Worm (Caenorhabditis elegans): ENCODE data around the gene srw-66.
A peak's percentile ranks its signal among the peaks of the same experiment; 100 is the strongest.

The srw-66 gene

ce11 chrII:1320412-1320811 lies 48.7 kb upstream of the srw-66 start (continued):
- TF ChIP-seq nhr-28 (tag; optimal IDR thresholded peaks at IDR 0.05) (peak; percentile 95), dpl-1 (GFP tag; optimal IDR thresholded peaks at IDR 0.05) (peak; percentile 99), dmd-9 (GFP tag; IDR thresholded peaks at IDR 0.05) (peak; percentile 83), sdz-12 (GFP tag; optimal IDR thresholded peaks at IDR 0.05) (peak; percentile 88), lsy-2 (tag; optimal IDR thresholded peaks at IDR 0.05) (peak; percentile 83 to 97), zfp-2 (tag; optimal IDR thresholded peaks at IDR 0.05) (peak; percentile 98), dmd-6 (GFP tag; IDR thresholded peaks at IDR 0.05) (peak; percentile 95), nhr-77 (tag; optimal IDR thresholded peaks at IDR 0.05) (peak; percentile 97), mep-1 (tag; optimal IDR thresholded peaks at IDR 0.05) (peak; percentile 98), nhr-111 (GFP tag; optimal IDR thresholded peaks at IDR 0.05) (peak; percentile 15), lir-3 (tag; optimal IDR thresholded peaks at IDR 0.05) (peak; percentile 1), aha-1 (tag) (peak; percentile 99), hlh-30 (tag; optimal IDR thresholded peaks at IDR 0.05; ENCODE audit: insufficient read depth) (peak; percentile 88), pqm-1 (tag; optimal IDR thresholded peaks at IDR 0.05) (peak; percentile 40), F49E8.2 (tag; optimal IDR thresholded peaks at IDR 0.05; ENCODE audit: borderline replicate concordance) (peak; percentile 90), cey-2 (tag; optimal IDR thresholded peaks at IDR 0.05; ENCODE audit: borderline replicate concordance, insufficient read depth) (no peak), lin-39 (tag; optimal IDR thresholded peaks at IDR 0.05) (no peak), attf-4 (tag; optimal IDR thresholded peaks at IDR 0.05) (no peak), mes-2 (tag; optimal IDR thresholded peaks at IDR 0.05; ENCODE audit: poor library complexity, severe bottlenecking) (peak; percentile 98), daf-16 (GFP tag; optimal IDR thresholded peaks at IDR 0.05) (peak; percentile 21 to 79), daf-16 (tag; optimal IDR thresholded peaks at IDR 0.05) (peak; percentile 87), tag-97 (GFP tag; IDR thresholded peaks at IDR 0.05) (0 out of 2 replicates have a peak, but pooled peaks have one; percentile 49), F44E2.7 (GFP tag; IDR thresholded peaks at IDR 0.05) (no peak), R02D3.7 (tag; optimal IDR thresholded peaks at IDR 0.05) (no peak), dmd-8 (GFP tag; IDR thresholded peaks at IDR 0.05) (peak; percentile 50; the same call in 1 of the 2 replicates), set-16 (GFP tag; IDR thresholded peaks at IDR 0.05) (peak; percentile 53; the same call in 1 of the 2 replicates), egl-43 (GFP tag; IDR thresholded peaks at IDR 0.05) (peak; percentile 92), dve-1 (tag; optimal IDR thresholded peaks at IDR 0.05; ENCODE audit: insufficient read depth) (peak; percentile 99), gei-8 (GFP tag; optimal IDR thresholded peaks at IDR 0.05) (peak; percentile 69), zfp-3 (GFP tag; conservative IDR thresholded peaks at IDR 0.05) (peak; percentile 96), hif-1 (tag; optimal IDR thresholded peaks at IDR 0.05) (peak; percentile 64 to 93), saeg-2 (GFP tag; IDR thresholded peaks at IDR 0.05) (peak; percentile 90), lin-1 (GFP tag; IDR thresholded peaks at IDR 0.05) (peak; percentile 86), ceh-82 (tag; optimal IDR thresholded peaks at IDR 0.05) (peak; percentile 42), spr-3 (GFP tag; optimal IDR thresholded peaks at IDR 0.05) (peak; percentile 96), duxl-1 (tag; optimal IDR thresholded peaks at IDR 0.05; ENCODE audit: poor library complexity) (peak; percentile 83), nhr-6 (tag; optimal IDR thresholded peaks at IDR 0.05) (peak; percentile 98), ces-1 (GFP tag; optimal IDR thresholded peaks at IDR 0.05) (no peak), ceh-32 (tag; optimal IDR thresholded peaks at IDR 0.05; ENCODE audit: poor library complexity) (no peak), mxl-3 (GFP tag; optimal IDR thresholded peaks at IDR 0.05) (peak; percentile 86), F26F4.8 (GFP tag; conservative IDR thresholded peaks at IDR 0.05) (no peak), pha-4 (GFP tag; IDR thresholded peaks at IDR 0.05) (peak; percentile 95), pha-4 (tag; optimal IDR thresholded peaks at IDR 0.05) (peak; percentile 7), madf-5 (GFP tag; IDR thresholded peaks at IDR 0.05) (peak; percentile 66 to 92; a peak in 2 of 4 replicates), lin-38 (GFP tag; IDR thresholded peaks at IDR 0.05) (peak; percentile 94), T20F7.1 (GFP tag; optimal IDR thresholded peaks at IDR 0.05) (peak; percentile 93), vab-7 (GFP tag; IDR thresholded peaks at IDR 0.05) (peak; percentile 92), fkh-10 (GFP tag; optimal IDR thresholded peaks at IDR 0.05) (peak; percentile 78), fos-1 (tag; optimal IDR thresholded peaks at IDR 0.05) (no peak), nhr-42 (GFP tag; IDR thresholded peaks at IDR 0.05) (peak; percentile 94)
